Fruit fly (Drosophila melanogaster): Measurements from ENCODE around the gene Apl.
A peak's percentile ranks its signal among the peaks of the same experiment; 100 is the strongest.

The Apl gene

dm6 chr3L:16642088-16642507 is 47.1 kb downstream of the Apl start (continued):
- TF ChIP-seq ap (GFP tag; IDR thresholded peaks at IDR 0.05): 0 out of 2 replicates have a peak, but pooled peaks have one; percentile 29
- TF ChIP-seq CG7745 (tag; optimal IDR thresholded peaks at IDR 0.05): no peak
- TF ChIP-seq Sry-δ (GFP tag; optimal IDR thresholded peaks at IDR 0.05): no peak
- TF ChIP-seq Nf-YB (GFP tag; optimal IDR thresholded peaks at IDR 0.05): peak; percentile 50
- TF ChIP-seq CG32767 (GFP tag; IDR thresholded peaks at IDR 0.05): 0 out of 2 replicates have a peak, but pooled peaks have one; percentile 22
- peak; percentile 59 for TF ChIP-seq CG33557 (GFP tag; optimal IDR thresholded peaks at IDR 0.05)
- no peak for TF ChIP-seq zf30C (GFP tag; optimal IDR thresholded peaks at IDR 0.05)
- TF ChIP-seq slou (GFP tag; optimal IDR thresholded peaks at IDR 0.05): peak; percentile 15

dm6 chr3L:16642954-16643353 is 48.0 kb downstream of the Apl start:
- TF ChIP-seq CG11696 (GFP tag; IDR thresholded peaks at IDR 0.05): no peak
- TF ChIP-seq CG7372 (GFP tag; IDR thresholded peaks at IDR 0.05): no peak
- TF ChIP-seq dpn (GFP tag; optimal IDR thresholded peaks at IDR 0.05): peak in 1 of 2 experiments; percentile 2
- peak; percentile 8 for TF ChIP-seq dmrt99B (tag; optimal IDR thresholded peaks at IDR 0.05)
- no peak for TF ChIP-seq Dfd (GFP tag; optimal IDR thresholded peaks at IDR 0.05)
- no peak for TF ChIP-seq cg (GFP tag; optimal IDR thresholded peaks at IDR 0.05)
- TF ChIP-seq h (optimal IDR thresholded peaks at IDR 0.05): no peak
- no peak for TF ChIP-seq CG15269 (tag; optimal IDR thresholded peaks at IDR 0.05)
- no peak for TF ChIP-seq exex (tag; optimal IDR thresholded peaks at IDR 0.05)
- no peak for TF ChIP-seq Hr78 (GFP tag; optimal IDR thresholded peaks at IDR 0.05)
- TF ChIP-seq CG3407 (GFP tag; optimal IDR thresholded peaks at IDR 0.05): no peak
- no peak for TF ChIP-seq Adf1 (GFP tag; IDR thresholded peaks at IDR 0.05)
- TF ChIP-seq nmo (GFP tag; optimal IDR thresholded peaks at IDR 0.05): no peak
- no peak for TF ChIP-seq nom (GFP tag; optimal IDR thresholded peaks at IDR 0.05)
- no peak for TF ChIP-seq Opbp (GFP tag; IDR thresholded peaks at IDR 0.05; ENCODE audit: partially characterized antibody)
- TF ChIP-seq schlank (tag; optimal IDR thresholded peaks at IDR 0.05): no peak
- no peak for TF ChIP-seq lbe (GFP tag; optimal IDR thresholded peaks at IDR 0.05)
- TF ChIP-seq gsb (GFP tag; IDR thresholded peaks at IDR 0.05): no peak
- TF ChIP-seq Hand (GFP tag; optimal IDR thresholded peaks at IDR 0.05): no peak
- TF ChIP-seq CG13624 (GFP tag; optimal IDR thresholded peaks at IDR 0.05): no peak
- no peak for TF ChIP-seq Trl (optimal IDR thresholded peaks at IDR 0.05)
- TF ChIP-seq Trl (GFP tag; optimal IDR thresholded peaks at IDR 0.05): no peak
- no peak for TF ChIP-seq HLH4C (GFP tag; IDR thresholded peaks at IDR 0.05; ENCODE audit: partially characterized antibody)
- TF ChIP-seq CG4854 (GFP tag; optimal IDR thresholded peaks at IDR 0.05): no peak
- no peak for TF ChIP-seq CG15479 (GFP tag; optimal IDR thresholded peaks at IDR 0.05)
- TF ChIP-seq cwo (GFP tag; optimal IDR thresholded peaks at IDR 0.05): no peak
- TF ChIP-seq CG9609 (GFP tag; optimal IDR thresholded peaks at IDR 0.05): no peak
- TF ChIP-seq NFAT (GFP tag; IDR thresholded peaks at IDR 0.05): no peak
- no peak for TF ChIP-seq Bteb2 (GFP tag; optimal IDR thresholded peaks at IDR 0.05)
- TF ChIP-seq tup (GFP tag; optimal IDR thresholded peaks at IDR 0.05): no peak
- no peak for TF ChIP-seq CG15011 (GFP tag; optimal IDR thresholded peaks at IDR 0.05)
- no peak for TF ChIP-seq nau (GFP tag; optimal IDR thresholded peaks at IDR 0.05)
- no peak for TF ChIP-seq Atf3 (GFP tag; optimal IDR thresholded peaks at IDR 0.05)
- no peak for TF ChIP-seq Oaz (GFP tag; IDR thresholded peaks at IDR 0.05)
- no peak for TF ChIP-seq ham (GFP tag; IDR thresholded peaks at IDR 0.05)
- TF ChIP-seq CG18764 (GFP tag; optimal IDR thresholded peaks at IDR 0.05): no peak
- TF ChIP-seq Fer3 (tag; optimal IDR thresholded peaks at IDR 0.05): no peak
- TF ChIP-seq Sox100B (GFP tag; optimal IDR thresholded peaks at IDR 0.05): no peak
- no peak for TF ChIP-seq CG31224 (GFP tag; IDR thresholded peaks at IDR 0.05)
- TF ChIP-seq rib (GFP tag; IDR thresholded peaks at IDR 0.05): no peak
- peak in 1 of 2 experiments; percentile 12 for TF ChIP-seq Hr51 (GFP tag; optimal IDR thresholded peaks at IDR 0.05)
- TF ChIP-seq gce (GFP tag; IDR thresholded peaks at IDR 0.05): no peak

Data from whole organism, embryonic.